Worm (Caenorhabditis elegans): Measurements from ENCODE around the gene F33G12.6.

Gene F33G12.6

DNA sequence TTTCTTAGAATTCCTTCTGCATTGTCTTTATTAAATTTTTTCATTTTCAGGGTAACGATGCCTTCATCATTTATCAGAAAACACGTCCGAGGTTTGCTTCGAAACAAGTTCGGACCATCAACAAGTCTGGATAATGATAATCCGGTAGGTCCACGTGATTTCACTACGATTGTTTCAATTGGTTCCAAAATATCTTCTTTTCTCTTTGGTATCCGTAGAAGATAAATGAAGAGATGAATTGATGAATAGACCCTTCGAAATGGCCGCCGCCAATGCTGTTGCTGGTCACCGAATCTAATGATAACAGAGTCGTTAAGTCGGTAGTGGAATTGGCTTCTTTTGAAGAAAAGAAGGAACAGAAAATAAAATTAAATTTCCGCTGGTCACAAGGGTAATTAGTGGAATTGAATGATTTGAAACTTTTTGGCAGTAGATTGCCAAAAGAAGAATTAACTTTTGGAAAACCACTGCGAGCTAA is at the start of gene F33G12.6:
F33G12.6 (plus strand) TSS at position 51 of the 478 bp plus-strand sequence.
- TF ChIP-seq Y22D7AL.16 (tag; optimal IDR thresholded peaks at IDR 0.05) (no peak), ztf-16 (tag; optimal IDR thresholded peaks at IDR 0.05) (no peak)

DNA sequence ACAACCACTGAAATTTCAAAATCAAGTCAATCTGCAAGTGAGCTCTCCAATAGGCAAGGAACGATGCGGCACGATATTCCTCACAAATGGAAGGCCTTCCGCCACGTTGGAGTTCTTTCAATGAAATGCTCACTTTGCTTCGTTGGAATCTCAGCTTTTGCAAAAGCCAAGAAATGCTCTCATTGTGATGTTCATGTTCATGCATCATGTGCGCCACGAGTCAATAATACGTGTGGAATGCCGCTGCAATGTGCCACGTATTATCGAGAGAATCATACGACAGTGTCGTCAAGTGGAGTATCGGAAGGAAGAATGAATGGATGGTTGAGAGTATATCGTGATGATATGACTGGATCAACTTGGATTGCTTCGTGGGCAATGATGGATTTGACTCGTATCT is 47.8 kb upstream of the F33G12.6 start:
- no peak for TF ChIP-seq ztf-16 (tag; optimal IDR thresholded peaks at IDR 0.05)
- TF ChIP-seq ceh-9 (tag; optimal IDR thresholded peaks at IDR 0.05), result no peak
- no peak for TF ChIP-seq nhr-11 (tag; optimal IDR thresholded peaks at IDR 0.05)
- TF ChIP-seq pros-1 (tag; optimal IDR thresholded peaks at IDR 0.05), result no peak
- TF ChIP-seq gmeb-2 (tag; optimal IDR thresholded peaks at IDR 0.05), result no peak
- TF ChIP-seq ceh-31 (tag; optimal IDR thresholded peaks at IDR 0.05), result no peak
- no peak for TF ChIP-seq pha-2 (tag; optimal IDR thresholded peaks at IDR 0.05)
- TF ChIP-seq pax-1 (tag; optimal IDR thresholded peaks at IDR 0.05), result no peak
- TF ChIP-seq che-1 (tag; optimal IDR thresholded peaks at IDR 0.05), result no peak
- TF ChIP-seq Y22D7AL.16 (tag; optimal IDR thresholded peaks at IDR 0.05), result no peak
- no peak for TF ChIP-seq hlh-30 (tag; optimal IDR thresholded peaks at IDR 0.05; ENCODE audit: insufficient read depth)
- no peak for TF ChIP-seq pag-3 (tag; optimal IDR thresholded peaks at IDR 0.05; ENCODE audit: borderline replicate concordance)
- TF ChIP-seq zip-5 (tag; optimal IDR thresholded peaks at IDR 0.05), result no peak

DNA sequence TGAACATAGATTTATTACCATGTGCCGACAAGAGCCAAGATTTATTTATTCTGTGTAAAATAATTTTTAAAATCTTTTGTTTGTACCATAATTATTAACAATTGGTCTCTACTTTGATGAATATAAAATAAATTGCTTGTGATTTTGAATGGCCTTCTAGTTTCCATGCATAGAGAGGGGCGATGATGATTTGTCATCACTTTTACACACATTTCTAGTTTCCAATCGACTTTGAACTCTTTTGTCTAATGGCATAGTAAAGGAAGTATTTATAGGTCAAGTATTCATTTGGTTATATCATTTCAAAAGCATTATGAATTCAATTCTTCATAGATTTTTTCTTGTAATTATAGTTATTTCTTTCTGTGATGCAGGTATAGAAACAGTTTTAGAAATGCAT is 46.1 kb upstream of the F33G12.6 start, which contains the start of gene F59A6.10:
F59A6.10 (plus strand) TSS at position 301 of the 400 bp plus-strand sequence.
- TF ChIP-seq F13H6.1 (tag; optimal IDR thresholded peaks at IDR 0.05) (no peak), odd-2 (tag; optimal IDR thresholded peaks at IDR 0.05) (no peak), sox-2 (GFP tag; IDR thresholded peaks at IDR 0.05) (no peak), hlh-13 (GFP tag; optimal IDR thresholded peaks at IDR 0.05) (no peak), hlh-15 (tag; optimal IDR thresholded peaks at IDR 0.05) (no peak), nfya-1 (tag; optimal IDR thresholded peaks at IDR 0.05) (no peak), lin-11 (tag; optimal IDR thresholded peaks at IDR 0.05) (no peak), pax-1 (tag; optimal IDR thresholded peaks at IDR 0.05) (no peak), dmd-4 (tag; optimal IDR thresholded peaks at IDR 0.05; ENCODE audit: borderline replicate concordance) (no peak), ceh-6 (GFP tag; optimal IDR thresholded peaks at IDR 0.05) (no peak), pqm-1 (tag; optimal IDR thresholded peaks at IDR 0.05) (no peak), pag-3 (tag; optimal IDR thresholded peaks at IDR 0.05; ENCODE audit: borderline replicate concordance) (no peak), ama-1 (optimal IDR thresholded peaks at IDR 0.05) (no peak)

DNA sequence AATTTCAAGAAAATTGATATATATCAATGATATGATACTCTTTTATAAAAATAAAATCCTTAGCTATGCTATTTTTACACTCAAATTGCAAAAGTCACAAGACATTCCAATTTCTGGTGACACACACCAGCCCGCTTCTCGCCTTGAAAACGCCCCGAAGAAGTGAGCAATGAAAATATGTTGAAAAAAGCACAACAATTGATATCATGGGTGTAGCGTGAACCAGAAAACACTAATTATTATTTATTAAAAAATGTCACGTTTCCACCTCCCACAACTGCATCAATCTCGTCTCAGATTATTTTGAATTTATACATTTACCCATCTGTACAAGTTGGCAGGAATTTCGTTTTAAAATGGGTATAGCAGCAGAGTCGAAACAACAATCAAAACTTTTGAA is 44.9 kb upstream of the F33G12.6 start, which contains the start of gene F59A6.4:
F59A6.4 (plus strand) TSS at position 301 of the 400 bp plus-strand sequence.
- no peak for TF ChIP-seq ceh-6 (GFP tag; optimal IDR thresholded peaks at IDR 0.05)
- TF ChIP-seq F13H6.1 (tag; optimal IDR thresholded peaks at IDR 0.05), result no peak
- TF ChIP-seq ceh-24 (tag; optimal IDR thresholded peaks at IDR 0.05), result no peak
- no peak for TF ChIP-seq pros-1 (tag; optimal IDR thresholded peaks at IDR 0.05)
- no peak for TF ChIP-seq C38D4.7 (GFP tag; optimal IDR thresholded peaks at IDR 0.05)

DNA sequence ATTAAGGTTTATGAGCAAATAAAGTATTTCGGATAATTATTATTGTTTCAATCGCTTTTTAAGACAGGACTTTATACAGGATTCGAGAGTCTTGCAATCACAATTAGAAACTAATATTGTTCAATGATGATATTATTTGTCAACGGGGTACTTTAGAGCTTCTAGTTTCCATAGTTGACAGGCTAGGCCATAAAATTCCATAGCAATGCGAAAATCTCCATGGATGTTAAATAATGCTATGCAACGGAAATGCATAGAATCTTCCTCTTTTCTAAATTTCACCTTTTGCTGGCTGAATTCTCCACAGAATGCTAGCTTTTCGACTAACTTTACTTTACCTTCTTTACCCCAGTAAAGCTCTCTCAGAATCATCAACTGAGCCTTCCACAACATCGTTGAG is 41.7 kb upstream of the F33G12.6 start, which contains the start of gene F59A6.3:
F59A6.3 (plus strand) TSS at position 301 of the 400 bp plus-strand sequence.
- TF ChIP-seq lim-6 (tag; optimal IDR thresholded peaks at IDR 0.05) (no peak), hlh-8 (tag; optimal IDR thresholded peaks at IDR 0.05) (no peak)

DNA sequence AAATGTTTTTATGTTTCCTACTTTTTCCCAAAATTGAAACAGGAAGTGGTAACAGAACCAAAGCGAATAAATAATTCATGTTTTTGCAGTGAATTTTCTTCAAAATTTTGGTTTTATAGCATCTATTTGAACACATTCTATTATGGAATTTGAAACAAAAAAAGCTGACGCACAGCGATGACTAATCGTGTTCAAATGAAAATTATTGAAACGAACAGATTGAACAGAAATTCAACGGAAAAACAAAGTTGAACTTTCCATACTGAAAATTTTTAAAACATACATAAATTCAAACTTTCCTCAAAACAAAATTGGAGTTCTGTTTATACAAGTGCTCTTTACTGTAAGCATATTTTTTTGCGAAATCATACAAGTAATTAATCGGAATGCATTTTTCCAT is 37.7 kb upstream of the F33G12.6 start, which contains the start of gene F59A6.12:
F59A6.12 (minus strand) TSS at position 101 of the 400 bp plus-strand sequence.
- TF ChIP-seq eyg-1 (tag; optimal IDR thresholded peaks at IDR 0.05) (no peak), npax-4 (tag; optimal IDR thresholded peaks at IDR 0.05) (no peak)

DNA sequence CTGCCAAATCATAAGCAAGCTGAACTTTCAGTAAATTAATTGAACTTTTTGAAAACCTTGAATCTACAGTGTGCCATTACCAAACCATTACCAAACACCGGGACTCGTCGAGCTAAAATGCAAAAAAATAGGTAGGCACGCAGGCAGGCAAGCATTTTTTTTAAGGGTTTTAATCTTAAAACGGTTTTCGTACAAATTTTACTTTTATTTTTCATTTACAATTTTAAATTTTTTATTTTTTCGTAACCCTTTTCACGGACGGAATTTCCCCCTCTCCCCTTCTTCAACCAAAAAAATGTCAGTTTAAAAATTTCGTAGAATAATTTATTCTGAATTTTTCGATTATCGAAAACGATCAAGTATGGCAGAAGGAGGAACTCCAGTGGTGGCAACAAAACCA is 35.3 kb upstream of the F33G12.6 start, which contains the start of gene F59A6.2:
F59A6.2 (plus strand) TSS at position 301 of the 400 bp plus-strand sequence.
- TF ChIP-seq unc-42 (tag; optimal IDR thresholded peaks at IDR 0.05) (no peak), ceh-6 (GFP tag; optimal IDR thresholded peaks at IDR 0.05) (no peak), ceh-34 (tag; optimal IDR thresholded peaks at IDR 0.05) (no peak), hlh-8 (tag; optimal IDR thresholded peaks at IDR 0.05) (no peak), che-1 (tag; optimal IDR thresholded peaks at IDR 0.05) (no peak), nfya-1 (tag; optimal IDR thresholded peaks at IDR 0.05) (no peak), pat-9 (tag; optimal IDR thresholded peaks at IDR 0.05) (no peak), nhr-232 (tag; optimal IDR thresholded peaks at IDR 0.05) (no peak), fkh-6 (tag; optimal IDR thresholded peaks at IDR 0.05) (no peak), ahr-1 (tag; optimal IDR thresholded peaks at IDR 0.05) (no peak), tbx-2 (tag; optimal IDR thresholded peaks at IDR 0.05) (no peak), ets-4 (tag; optimal IDR thresholded peaks at IDR 0.05) (no peak), ama-1 (optimal IDR thresholded peaks at IDR 0.05) (no peak), ztf-16 (tag; optimal IDR thresholded peaks at IDR 0.05) (no peak), hlh-13 (GFP tag; optimal IDR thresholded peaks at IDR 0.05) (no peak), K02D7.2 (tag; optimal IDR thresholded peaks at IDR 0.05) (no peak), K09A11.1 (tag; optimal IDR thresholded peaks at IDR 0.05; ENCODE audit: insufficient read depth) (no peak)

Data from whole organism, late embryonic.